Fruit fly (Drosophila melanogaster) whole organism, pupa: Measurements from ENCODE around the gene Spec2.

Experiments
- CG8159 ChIP-seq: fragments of 200-800 bp; sonication (Bioruptor generic); optimal IDR thresholded peaks from 3 replicates; lab custom pipeline; 2018; ENCODE audit warnings: missing biosample characterization, mild to moderate bottlenecking, missing genetic modification characterization, moderate library complexity
- D1 ChIP-seq: fragments of 200-800 bp; sonication (Bioruptor generic); optimal IDR thresholded peaks from 2 replicates; lab custom pipeline; 2018; ENCODE audit warnings: missing biosample characterization, mild to moderate bottlenecking, missing genetic modification characterization, moderate library complexity
- fd96Ca ChIP-seq: fragments of 200-800 bp; sonication (Bioruptor generic); IDR thresholded peaks from 3 replicates; pipeline ENCODE4 v1.3.6; 2022; ENCODE audit warnings: missing biosample characterization, missing genetic modification characterization
- rn ChIP-seq: fragments of 200-800 bp; sonication (Bioruptor generic); IDR thresholded peaks from 2 replicates; pipeline ENCODE4 v1.3.6; 2022; ENCODE audit warnings: missing biosample characterization, missing genetic modification characterization

- TF ChIP-seq rn (GFP tag; lab: Robert Waterston, UW) (no peak), CG8159 (tag; lab: Kevin White, UChicago) (no peak), D1 (tag; lab: Kevin White, UChicago) (no peak), fd96Ca (GFP tag; lab: Robert Waterston, UW) (no peak)
Observed at dm6 chr3R:5613114-5613443, 10.8 kb downstream of the Spec2 start, which contains the start of gene Atu.
